Fruit fly (Drosophila melanogaster) whole organism, embryonic: ENCODE data around the gene mRpS10.

Experiments used
- Asciz ChIP-seq: fragments of 200-800 bp; sonication (Bioruptor generic); optimal IDR thresholded peaks from 2 replicates; lab custom pipeline; 2017; ENCODE audit warnings: missing biosample characterization, mild to moderate bottlenecking, missing genetic modification characterization, missing genetic modification reagents
- Awh ChIP-seq: fragments of 200-800 bp; sonication (Bioruptor generic); IDR thresholded peaks from 2 replicates; pipeline ENCODE4, ENCODE4 v1.3.6; 2022; ENCODE audit warnings: missing biosample characterization, missing genetic modification characterization
- BEAF-32 ChIP-seq: fragments of 200-800 bp; sonication (Bioruptor generic); optimal IDR thresholded peaks from 3 replicates; lab custom pipeline; 2017; ENCODE audit warnings: missing biosample characterization, missing genetic modification characterization, mild to moderate bottlenecking, moderate library complexity, missing genetic modification reagents
- CG10979 ChIP-seq: fragments of 200-800 bp; sonication (Bioruptor generic); optimal IDR thresholded peaks from 2 replicates; lab custom pipeline; 2018; ENCODE audit warnings: missing biosample characterization, mild to moderate bottlenecking, missing genetic modification characterization, moderate library complexity
- CG11093 ChIP-seq: fragments of 200-800 bp; sonication (Bioruptor generic); IDR thresholded peaks from 3 replicates; pipeline ENCODE4 v1.3.6; 2022; ENCODE audit warnings: missing biosample characterization, missing genetic modification characterization
- CG14710 ChIP-seq: fragments of 200-800 bp; sonication (Bioruptor generic); optimal IDR thresholded peaks from 3 replicates; lab custom pipeline; 2019; ENCODE audit warnings: missing biosample characterization, mild to moderate bottlenecking, missing genetic modification characterization, moderate library complexity
- CG15696 ChIP-seq: fragments of 200-800 bp; sonication (Bioruptor generic); optimal IDR thresholded peaks from 2 replicates; lab custom pipeline; 2019; ENCODE audit warnings: missing biosample characterization, mild to moderate bottlenecking, missing genetic modification characterization, moderate library complexity
- CG16813 ChIP-seq: fragments of 200-800 bp; sonication (Bioruptor generic); IDR thresholded peaks from 3 replicates; pipeline ENCODE4 v1.3.6; 2022; ENCODE audit warnings: missing biosample characterization, missing genetic modification characterization; ENCODE audit not compliant: partially characterized antibody
- CG16815 ChIP-seq: fragments of 200-800 bp; sonication (Bioruptor generic); optimal IDR thresholded peaks from 3 replicates; lab custom pipeline; 2017; ENCODE audit warnings: missing biosample characterization, mild to moderate bottlenecking, missing genetic modification characterization
- CG1832 ChIP-seq: fragments of 200-800 bp; sonication (Bioruptor generic); optimal IDR thresholded peaks from 2 replicates; lab custom pipeline; 2017; ENCODE audit warnings: missing biosample characterization, mild to moderate bottlenecking, missing genetic modification characterization, inconsistent platforms
- CG42726 ChIP-seq: fragments of 200-800 bp; sonication (Bioruptor generic); IDR thresholded peaks from 2 replicates; pipeline ENCODE4 v1.3.6; 2022; ENCODE audit warnings: missing biosample characterization, missing genetic modification characterization; ENCODE audit not compliant: partially characterized antibody
- CG8290 ChIP-seq, 3 experiments: fragments of 200-800 bp; sonication (Bioruptor generic); optimal IDR thresholded peaks; 2 replicates each; lab custom pipeline; 2016 to 2019; ENCODE audit warnings: missing biosample characterization in 3 of 3, missing genetic modification characterization in 3 of 3, mild to moderate bottlenecking in 2 of 3, moderate library complexity in 1 of 3
- CG9797 ChIP-seq: fragments of 200-800 bp; sonication (Bioruptor generic); optimal IDR thresholded peaks from 3 replicates; lab custom pipeline; 2018; ENCODE audit warnings: missing biosample characterization, mild to moderate bottlenecking, missing genetic modification characterization
- Dp ChIP-seq: fragments of 200-800 bp; sonication (Bioruptor generic); optimal IDR thresholded peaks from 2 replicates; lab custom pipeline; 2018; ENCODE audit warnings: missing biosample characterization, mild to moderate bottlenecking, missing genetic modification characterization, moderate library complexity
- Dref ChIP-seq: fragments of 200-800 bp; sonication (Bioruptor generic); IDR thresholded peaks from 2 replicates; pipeline ENCODE4 v1.3.6; 2022; ENCODE audit warnings: missing biosample characterization, missing genetic modification characterization
- E2f2 ChIP-seq: fragments of 200-800 bp; sonication (Bioruptor generic); IDR thresholded peaks from 2 replicates; pipeline ENCODE4 v1.3.6; 2022; ENCODE audit warnings: missing biosample characterization, missing genetic modification characterization
- HLH4C ChIP-seq: fragments of 200-800 bp; sonication (Bioruptor generic); IDR thresholded peaks from 3 replicates; pipeline ENCODE4 v1.3.6; 2022; ENCODE audit warnings: missing biosample characterization, missing genetic modification characterization; ENCODE audit not compliant: partially characterized antibody
- HmgD ChIP-seq: fragments of 200-800 bp; sonication (Bioruptor generic); optimal IDR thresholded peaks from 3 replicates; lab custom pipeline; 2016; ENCODE audit warnings: missing biosample characterization, missing genetic modification characterization
- Hr51 ChIP-seq, 2 experiments: fragments of 200-800 bp; sonication (Bioruptor generic); optimal IDR thresholded peaks; 2 replicates in 1 of 2; 3 replicates in 1 of 2; lab custom pipeline; 2016 to 2018; ENCODE audit warnings: missing biosample characterization in 2 of 2, missing genetic modification characterization in 2 of 2, mild to moderate bottlenecking in 1 of 2, moderate library complexity in 1 of 2
- Jarid2 ChIP-seq: fragments of 200-800 bp; sonication (Bioruptor generic); optimal IDR thresholded peaks from 3 replicates; lab custom pipeline; 2017; ENCODE audit warnings: mild to moderate bottlenecking, missing biosample characterization, missing genetic modification reagents, missing genetic modification characterization
- Mad ChIP-seq: fragments of 200-800 bp; sonication (Bioruptor generic); optimal IDR thresholded peaks from 2 replicates; lab custom pipeline; 2016; ENCODE audit warnings: missing biosample characterization, missing genetic modification characterization
- Myb ChIP-seq: fragments of 200-800 bp; sonication (Bioruptor generic); optimal IDR thresholded peaks from 2 replicates; lab custom pipeline; 2016; ENCODE audit warnings: missing biosample characterization, missing genetic modification characterization
- NK7.1 ChIP-seq: fragments of 200-800 bp; sonication (Bioruptor generic); optimal IDR thresholded peaks from 3 replicates; lab custom pipeline; 2016; ENCODE audit warnings: missing biosample characterization, missing genetic modification characterization
- Oaz ChIP-seq: fragments of 200-800 bp; sonication (Bioruptor generic); IDR thresholded peaks from 2 replicates; pipeline ENCODE4 v1.3.6; 2022; ENCODE audit warnings: missing biosample characterization, missing genetic modification characterization
- Vsx1 ChIP-seq: fragments of 200-800 bp; sonication (Bioruptor generic); optimal IDR thresholded peaks from 2 replicates; lab custom pipeline; 2017; ENCODE audit warnings: missing biosample characterization, mild to moderate bottlenecking, missing genetic modification characterization, missing genetic modification reagents
- ac ChIP-seq: fragments of 200-800 bp; sonication (Bioruptor generic); optimal IDR thresholded peaks from 3 replicates; lab custom pipeline; 2017; ENCODE audit warnings: missing biosample characterization, mild to moderate bottlenecking, missing genetic modification characterization
- amos ChIP-seq: fragments of 200-800 bp; sonication (Bioruptor generic); IDR thresholded peaks from 2 replicates; pipeline ENCODE4 v1.3.6; 2022; ENCODE audit warnings: missing biosample characterization, missing genetic modification characterization; ENCODE audit not compliant: partially characterized antibody
- ato ChIP-seq: fragments of 200-800 bp; sonication (Bioruptor generic); IDR thresholded peaks from 2 replicates; pipeline ENCODE4 v1.3.6; 2022; ENCODE audit warnings: missing biosample characterization, missing genetic modification characterization; ENCODE audit not compliant: partially characterized antibody
- bab2 ChIP-seq: fragments of 200-800 bp; sonication (Bioruptor generic); optimal IDR thresholded peaks from 2 replicates; lab custom pipeline; 2016; ENCODE audit warnings: missing biosample characterization, missing genetic modification characterization
- crol ChIP-seq: fragments of 200-800 bp; sonication (Bioruptor generic); IDR thresholded peaks from 2 replicates; pipeline ENCODE4 v1.3.6; 2022; ENCODE audit warnings: missing biosample characterization, missing genetic modification characterization
- ems ChIP-seq: fragments of 200-800 bp; sonication (Bioruptor generic); optimal IDR thresholded peaks from 3 replicates; lab custom pipeline; 2016; ENCODE audit warnings: missing biosample characterization, missing genetic modification characterization
- en ChIP-seq: fragments of 200-800 bp; sonication (Bioruptor generic); optimal IDR thresholded peaks from 2 replicates; lab custom pipeline; 2016; ENCODE audit warnings: missing biosample characterization, missing genetic modification characterization
- fu2 ChIP-seq: fragments of 200-800 bp; sonication (Bioruptor generic); optimal IDR thresholded peaks from 2 replicates; lab custom pipeline; 2016; ENCODE audit warnings: missing biosample characterization, missing genetic modification characterization
- hbn ChIP-seq: fragments of 200-800 bp; sonication (Bioruptor generic); IDR thresholded peaks from 2 replicates; pipeline ENCODE4 v1.3.6; 2022; ENCODE audit warnings: missing biosample characterization, missing genetic modification characterization; ENCODE audit not compliant: partially characterized antibody
- mld ChIP-seq: fragments of 200-800 bp; sonication (Bioruptor generic); IDR thresholded peaks from 3 replicates; pipeline ENCODE4 v1.3.6; 2022; ENCODE audit warnings: missing biosample characterization, missing genetic modification characterization; ENCODE audit not compliant: partially characterized antibody
- pan ChIP-seq, 4 experiments: fragments of >200 bp in 3 of 4; fragments of 200-800 bp in 1 of 4; sonication (Bioruptor generic) in 1 of 4; optimal IDR thresholded peaks in 3 of 4; IDR thresholded peaks in 1 of 4; 2 replicates each; pipeline versions ENCODE4 v1.3.6 to Lab custom; 2017 to 2022; ENCODE audit warnings: missing biosample characterization in 2 of 4, missing genetic modification characterization in 2 of 4, mixed read lengths in 1 of 4
- phol ChIP-seq: fragments of 200-800 bp; sonication (Bioruptor generic); optimal IDR thresholded peaks from 3 replicates; lab custom pipeline; 2018; ENCODE audit warnings: missing biosample characterization, mild to moderate bottlenecking, missing genetic modification characterization, moderate library complexity
- pnt ChIP-seq: fragments of 200-800 bp; sonication (Bioruptor generic); optimal IDR thresholded peaks from 3 replicates; lab custom pipeline; 2016; ENCODE audit warnings: missing biosample characterization, missing genetic modification characterization
- row ChIP-seq: fragments of 200-800 bp; sonication (Bioruptor generic); IDR thresholded peaks from 3 replicates; pipeline ENCODE4 v1.3.6; 2022; ENCODE audit warnings: missing biosample characterization, missing genetic modification characterization
- schlank ChIP-seq: fragments of 200-800 bp; sonication (Bioruptor generic); optimal IDR thresholded peaks from 2 replicates; lab custom pipeline; 2018; ENCODE audit warnings: missing biosample characterization, mild to moderate bottlenecking, missing genetic modification characterization
- scrt ChIP-seq: fragments of 200-800 bp; sonication (Bioruptor generic); optimal IDR thresholded peaks from 2 replicates; lab custom pipeline; 2018; ENCODE audit warnings: missing biosample characterization, mild to moderate bottlenecking, missing genetic modification characterization, moderate library complexity
- slp2 ChIP-seq: fragments of 200-800 bp; sonication (Bioruptor generic); optimal IDR thresholded peaks from 2 replicates; lab custom pipeline; 2016; ENCODE audit warnings: missing biosample characterization, missing genetic modification characterization
- tup ChIP-seq: fragments of 200-800 bp; sonication (Bioruptor generic); optimal IDR thresholded peaks from 2 replicates; lab custom pipeline; 2016; ENCODE audit warnings: missing biosample characterization, mild to moderate bottlenecking, missing genetic modification characterization, moderate library complexity
- unc-4 ChIP-seq: fragments of 200-800 bp; sonication (Bioruptor generic); IDR thresholded peaks from 2 replicates; pipeline ENCODE4 v1.3.6; 2022; ENCODE audit warnings: missing biosample characterization, missing genetic modification characterization; ENCODE audit not compliant: partially characterized antibody

Gene mRpS10

dm6 chr3R:15262710-15263672 is 33.5 kb downstream of the mRpS10 start, which contains the start of the genes eIF2gamma and Set (continued):
- peak; percentile 13 for TF ChIP-seq tup (GFP tag; lab: Kevin White, UChicago)
- 0 out of 2 replicates have a peak, but pooled peaks have one; percentile 7 for TF ChIP-seq Awh (GFP tag; lab: Robert Waterston, UW)
- peak; percentile 98 for TF ChIP-seq CG42726 (GFP tag; lab: Robert Waterston, UW)
- peak in 1 of 2 experiments; percentile 14 for TF ChIP-seq Hr51 (GFP tag; optimal IDR thresholded peaks at IDR 0.05; lab: Kevin White, UChicago)
- TF ChIP-seq pan (optimal IDR thresholded peaks at IDR 0.05; lab: Kevin White, UChicago), result no peak
- TF ChIP-seq pan (GFP tag; optimal IDR thresholded peaks at IDR 0.05 in 1 of 2, IDR thresholded peaks at IDR 0.05 in 1 of 2), result peak in 1 of 2 experiments; percentile 20
- TF ChIP-seq CG14710, result peak; percentile 58
- TF ChIP-seq CG11093 (GFP tag; lab: Robert Waterston, UW), result no peak
- TF ChIP-seq E2f2 (GFP tag; lab: Robert Waterston, UW), result peak; percentile 76
- peak; percentile 97 for TF ChIP-seq BEAF-32
- TF ChIP-seq HLH4C (GFP tag; lab: Robert Waterston, UW), result peak; percentile 98
- TF ChIP-seq HmgD (GFP tag; lab: Kevin White, UChicago), result peak; percentile 79
- peak; percentile 10 for TF ChIP-seq CG10979 (tag; lab: Kevin White, UChicago)
- TF ChIP-seq fu2 (GFP tag; lab: Kevin White, UChicago), result peak; percentile 33
- TF ChIP-seq CG9797, result peak; percentile 54
- peak; percentile 26 for TF ChIP-seq bab2
- TF ChIP-seq CG8290 (GFP tag; optimal IDR thresholded peaks at IDR 0.05; lab: Kevin White, UChicago), result no peak
- TF ChIP-seq CG8290 (tag; optimal IDR thresholded peaks at IDR 0.05; lab: Kevin White, UChicago), result no peak
- no peak for TF ChIP-seq Mad
- TF ChIP-seq row, result peak; percentile 45; the same call in 2 of the 3 replicates

dm6 chr3R:15263946-15264345 is 34.5 kb downstream of the mRpS10 start:
- no peak for TF ChIP-seq Oaz
- TF ChIP-seq crol, result peak; percentile 87
- no peak for TF ChIP-seq Asciz
- TF ChIP-seq Dp (GFP tag; lab: Kevin White, UChicago), result peak; percentile 29
- TF ChIP-seq CG16815 (GFP tag; lab: Kevin White, UChicago), result no peak
- peak; percentile 33; the same call in 1 of the 2 replicates for TF ChIP-seq amos (GFP tag; lab: Robert Waterston, UW)
- TF ChIP-seq ems (GFP tag; lab: Kevin White, UChicago), result no peak
- TF ChIP-seq slp2, result no peak
- TF ChIP-seq CG16813 (GFP tag; lab: Robert Waterston, UW), result 0 out of 3 replicates have a peak, but pooled peaks have one; percentile 16
- TF ChIP-seq HLH4C (GFP tag; lab: Robert Waterston, UW), result peak; percentile 6; the same call in 2 of the 3 replicates
- TF ChIP-seq Vsx1 (GFP tag; lab: Kevin White, UChicago), result no peak
- no peak for TF ChIP-seq Myb (GFP tag; lab: Kevin White, UChicago)
- TF ChIP-seq scrt, result no peak
- peak; percentile 37 for TF ChIP-seq unc-4 (GFP tag; lab: Robert Waterston, UW)
- TF ChIP-seq E2f2 (GFP tag; lab: Robert Waterston, UW), result peak; percentile 43; the same call in 1 of the 2 replicates
- 0 out of 3 replicates have a peak, but pooled peaks have one; percentile 17 for TF ChIP-seq mld
- no peak for TF ChIP-seq Jarid2 (GFP tag; lab: Kevin White, UChicago)
- no peak for TF ChIP-seq CG15696 (tag; lab: Kevin White, UChicago)
- no peak for TF ChIP-seq schlank (tag; lab: Kevin White, UChicago)
- TF ChIP-seq en (GFP tag; lab: Kevin White, UChicago), result no peak
- 0 out of 2 replicates have a peak, but pooled peaks have one; percentile 30 for TF ChIP-seq ato
- TF ChIP-seq phol (tag; lab: Kevin White, UChicago), result peak; percentile 30
- TF ChIP-seq ac (GFP tag; lab: Kevin White, UChicago), result no peak
- no peak for TF ChIP-seq pnt
- peak; percentile 30 for TF ChIP-seq hbn (GFP tag; lab: Robert Waterston, UW)
- TF ChIP-seq NK7.1 (GFP tag; lab: Kevin White, UChicago), result no peak
- TF ChIP-seq Dref (GFP tag; lab: Robert Waterston, UW), result peak; percentile 65
- TF ChIP-seq CG1832 (GFP tag; lab: Kevin White, UChicago), result no peak
